Fruit fly (Drosophila melanogaster) whole organism, embryonic: Measurements from ENCODE around the gene mRpL28.
A peak's percentile ranks its signal among the peaks of the same experiment; 100 is the strongest.

Experiments used
- B-H2 ChIP-seq: fragments of 200-800 bp; sonication (Bioruptor generic); optimal IDR thresholded peaks from 2 replicates; lab custom pipeline; 2018; ENCODE audit warnings: missing biosample characterization, mild to moderate bottlenecking, missing genetic modification characterization
- Bgb ChIP-seq: fragments of 200-800 bp; sonication (Bioruptor generic); IDR thresholded peaks from 2 replicates; pipeline ENCODE4 v1.3.6; 2022; ENCODE audit warnings: missing biosample characterization, missing genetic modification characterization; ENCODE audit not compliant: partially characterized antibody
- CG10366 ChIP-seq: fragments of 200-800 bp; sonication (Bioruptor generic); IDR thresholded peaks from 2 replicates; pipeline ENCODE4 v1.3.6; 2022; ENCODE audit warnings: missing biosample characterization, missing genetic modification characterization
- CG10959 ChIP-seq: fragments of 200-800 bp; sonication (Bioruptor generic); IDR thresholded peaks from 2 replicates; pipeline ENCODE4 v1.3.6; 2022; ENCODE audit warnings: missing biosample characterization, missing genetic modification characterization
- CG11504 ChIP-seq: fragments of 200-800 bp; sonication (Bioruptor generic); optimal IDR thresholded peaks from 3 replicates; lab custom pipeline; 2019; ENCODE audit warnings: missing biosample characterization, mild to moderate bottlenecking, missing genetic modification characterization, moderate library complexity
- CG12299 ChIP-seq: fragments of 200-800 bp; sonication (Bioruptor generic); optimal IDR thresholded peaks from 2 replicates; lab custom pipeline; 2018; ENCODE audit warnings: missing biosample characterization, mild to moderate bottlenecking, missing genetic modification characterization
- CG12659 ChIP-seq: fragments of 200-800 bp; sonication (Bioruptor generic); optimal IDR thresholded peaks from 3 replicates; lab custom pipeline; 2017; ENCODE audit warnings: mild to moderate bottlenecking, missing biosample characterization, missing genetic modification reagents, missing genetic modification characterization
- CG14860 ChIP-seq: fragments of 200-800 bp; sonication (Bioruptor generic); IDR thresholded peaks from 3 replicates; pipeline ENCODE4 v1.3.6; 2022; ENCODE audit warnings: missing biosample characterization, missing genetic modification characterization; ENCODE audit not compliant: partially characterized antibody
- CG15696 ChIP-seq: fragments of 200-800 bp; sonication (Bioruptor generic); optimal IDR thresholded peaks from 2 replicates; lab custom pipeline; 2019; ENCODE audit warnings: missing biosample characterization, mild to moderate bottlenecking, missing genetic modification characterization, moderate library complexity
- CG1602 ChIP-seq: fragments of 200-800 bp; sonication (Bioruptor generic); optimal IDR thresholded peaks from 3 replicates; lab custom pipeline; 2016; ENCODE audit warnings: missing biosample characterization, missing genetic modification characterization
- CG1647 ChIP-seq: fragments of 200-800 bp; sonication (Bioruptor generic); optimal IDR thresholded peaks from 3 replicates; lab custom pipeline; 2016; ENCODE audit warnings: missing biosample characterization, missing genetic modification characterization
- CG17612 ChIP-seq: fragments of 200-800 bp; sonication (Bioruptor generic); IDR thresholded peaks from 2 replicates; pipeline ENCODE4 v1.3.6; 2022; ENCODE audit warnings: missing biosample characterization, missing genetic modification characterization
- CG17829 ChIP-seq: fragments of 200-800 bp; optimal IDR thresholded peaks from 2 replicates; lab custom pipeline; 2019; ENCODE audit warnings: missing biosample characterization, mild to moderate bottlenecking, missing genetic modification characterization, moderate library complexity
- CG1792 ChIP-seq: fragments of 200-800 bp; sonication (Bioruptor generic); optimal IDR thresholded peaks from 2 replicates; lab custom pipeline; 2016; ENCODE audit warnings: missing biosample characterization, missing genetic modification characterization
- CG2116 ChIP-seq: fragments of 200-800 bp; sonication (Bioruptor generic); optimal IDR thresholded peaks from 3 replicates; lab custom pipeline; 2018; ENCODE audit warnings: missing biosample characterization, mild to moderate bottlenecking, missing genetic modification characterization
- CG30020 ChIP-seq: fragments of 200-800 bp; optimal IDR thresholded peaks from 2 replicates; lab custom pipeline; 2019; ENCODE audit warnings: missing biosample characterization, mild to moderate bottlenecking, missing genetic modification characterization, moderate library complexity
- CG30403 ChIP-seq: fragments of 200-800 bp; sonication (Bioruptor generic); optimal IDR thresholded peaks from 3 replicates; lab custom pipeline; 2016; ENCODE audit warnings: missing biosample characterization, missing genetic modification characterization
- CG6654 ChIP-seq: fragments of 200-800 bp; sonication (Bioruptor generic); optimal IDR thresholded peaks from 2 replicates; lab custom pipeline; 2017; ENCODE audit warnings: missing biosample characterization, mild to moderate bottlenecking, missing genetic modification characterization
- CG6683 ChIP-seq: fragments of 200-800 bp; sonication (Bioruptor generic); optimal IDR thresholded peaks from 2 replicates; lab custom pipeline; 2017; ENCODE audit warnings: missing biosample characterization, mild to moderate bottlenecking, missing genetic modification characterization, missing genetic modification reagents
- CG6689 ChIP-seq: fragments of 200-800 bp; sonication (Bioruptor generic); IDR thresholded peaks from 2 replicates; pipeline ENCODE4 v1.3.6; 2022; ENCODE audit warnings: missing biosample characterization, missing genetic modification characterization
- CG8281 ChIP-seq: fragments of 200-800 bp; sonication (Bioruptor generic); optimal IDR thresholded peaks from 2 replicates; lab custom pipeline; 2018; ENCODE audit warnings: missing biosample characterization, mild to moderate bottlenecking, missing genetic modification characterization, moderate library complexity
- CG8944 ChIP-seq: fragments of 200-800 bp; sonication (Bioruptor generic); optimal IDR thresholded peaks from 3 replicates; lab custom pipeline; 2016; ENCODE audit warnings: missing biosample characterization, missing genetic modification characterization
- D ChIP-seq, 2 experiments: fragments of 200-800 bp in 1 of 2; fragments of >200 bp in 1 of 2; sonication (Bioruptor generic) in 1 of 2; optimal IDR thresholded peaks; 2 replicates in 1 of 2; 3 replicates in 1 of 2; lab custom pipeline; 2017; ENCODE audit warnings: mild to moderate bottlenecking in 1 of 2, missing biosample characterization in 1 of 2, missing genetic modification characterization in 1 of 2, missing genetic modification reagents in 1 of 2
- Doc2 ChIP-seq: fragments of 200-800 bp; sonication (Bioruptor generic); IDR thresholded peaks from 2 replicates; pipeline ENCODE4 v1.3.6; 2022; ENCODE audit warnings: missing biosample characterization, missing genetic modification characterization
- Hmr ChIP-seq: fragments of 200-800 bp; sonication (Bioruptor generic); optimal IDR thresholded peaks from 3 replicates; lab custom pipeline; 2017; ENCODE audit warnings: mild to moderate bottlenecking, missing biosample characterization, missing genetic modification reagents, missing genetic modification characterization
- NC2β ChIP-seq: fragments of 200-800 bp; sonication (Bioruptor generic); optimal IDR thresholded peaks from 2 replicates; lab custom pipeline; 2016; ENCODE audit warnings: missing biosample characterization, missing genetic modification characterization
- NFAT ChIP-seq: fragments of 200-800 bp; sonication (Bioruptor generic); IDR thresholded peaks from 2 replicates; pipeline ENCODE4 v1.3.6; 2022; ENCODE audit warnings: missing biosample characterization, missing genetic modification characterization
- Poxn ChIP-seq: fragments of 200-800 bp; sonication (Bioruptor generic); IDR thresholded peaks from 2 replicates; pipeline ENCODE4 v1.3.6; 2022; ENCODE audit warnings: missing biosample characterization, missing genetic modification characterization
- Scr ChIP-seq: fragments of 200-800 bp; sonication (Bioruptor generic); IDR thresholded peaks from 2 replicates; pipeline ENCODE4 v1.3.6; 2022; ENCODE audit warnings: missing biosample characterization, missing genetic modification characterization; ENCODE audit not compliant: partially characterized antibody
- Usf ChIP-seq: fragments of 200-800 bp; sonication (Bioruptor generic); optimal IDR thresholded peaks from 2 replicates; lab custom pipeline; 2017; ENCODE audit warnings: missing genotype, missing biosample characterization, missing genetic modification characterization
- abd-A ChIP-seq: fragments of 200-800 bp; sonication (Bioruptor generic); optimal IDR thresholded peaks from 3 replicates; lab custom pipeline; 2019; ENCODE audit warnings: missing biosample characterization, mild to moderate bottlenecking, missing genetic modification characterization, moderate library complexity
- chif ChIP-seq, 2 experiments: fragments of 200-800 bp; sonication (Bioruptor generic); optimal IDR thresholded peaks; 3 replicates each; lab custom pipeline; 2016; ENCODE audit warnings: missing biosample characterization in 2 of 2, missing genetic modification characterization in 2 of 2
- chinmo ChIP-seq: fragments of 200-800 bp; sonication (Bioruptor generic); IDR thresholded peaks from 4 replicates; pipeline ENCODE4 v1.3.6; 2022; ENCODE audit warnings: missing biosample characterization, missing genetic modification characterization; ENCODE audit not compliant: partially characterized antibody
- da ChIP-seq: fragments of 200-800 bp; sonication (Bioruptor generic); optimal IDR thresholded peaks from 2 replicates; lab custom pipeline; 2016; ENCODE audit warnings: missing biosample characterization, missing genetic modification characterization
- dmrt11E ChIP-seq: fragments of 200-800 bp; sonication (Bioruptor generic); optimal IDR thresholded peaks from 3 replicates; lab custom pipeline; 2018; ENCODE audit warnings: missing biosample characterization, mild to moderate bottlenecking, missing genetic modification characterization, moderate library complexity
- grau ChIP-seq: fragments of 200-800 bp; optimal IDR thresholded peaks from 3 replicates; lab custom pipeline; 2019; ENCODE audit warnings: missing biosample characterization, mild to moderate bottlenecking, missing genetic modification characterization, moderate library complexity
- grn ChIP-seq: fragments of 200-800 bp; sonication (Bioruptor generic); optimal IDR thresholded peaks from 3 replicates; lab custom pipeline; 2017; ENCODE audit warnings: missing biosample characterization, missing genetic modification characterization
- ham ChIP-seq: fragments of 200-800 bp; sonication (Bioruptor generic); IDR thresholded peaks from 2 replicates; pipeline ENCODE4 v1.3.6; 2022; ENCODE audit warnings: missing biosample characterization, missing genetic modification characterization
- hkb ChIP-seq, 2 experiments: fragments of 200-800 bp in 1 of 2; fragments of >200 bp in 1 of 2; sonication (Bioruptor generic) in 1 of 2; IDR thresholded peaks in 1 of 2; optimal IDR thresholded peaks in 1 of 2; 2 replicates each; pipeline versions ENCODE4 v1.3.6 to Lab custom; 2017 to 2022; ENCODE audit warnings: missing biosample characterization in 1 of 2, missing genetic modification characterization in 1 of 2
- ind ChIP-seq: fragments of 200-800 bp; sonication (Bioruptor generic); optimal IDR thresholded peaks from 3 replicates; lab custom pipeline; 2016; ENCODE audit warnings: missing biosample characterization, missing genetic modification characterization
- pzg ChIP-seq: fragments of 200-800 bp; sonication (Bioruptor generic); optimal IDR thresholded peaks from 3 replicates; lab custom pipeline; 2018; ENCODE audit warnings: missing biosample characterization, mild to moderate bottlenecking, missing genetic modification characterization, moderate library complexity
- row ChIP-seq: fragments of 200-800 bp; sonication (Bioruptor generic); IDR thresholded peaks from 3 replicates; pipeline ENCODE4 v1.3.6; 2022; ENCODE audit warnings: missing biosample characterization, missing genetic modification characterization
- run ChIP-seq: fragments of 200-800 bp; sonication (Bioruptor generic); optimal IDR thresholded peaks from 3 replicates; lab custom pipeline; 2018; ENCODE audit warnings: missing biosample characterization, mild to moderate bottlenecking, missing genetic modification characterization
- trh ChIP-seq: fragments of 200-800 bp; sonication (Bioruptor generic); optimal IDR thresholded peaks from 2 replicates; lab custom pipeline; 2016; ENCODE audit warnings: missing biosample characterization, missing genetic modification characterization
- vfl ChIP-seq: fragments of 200-800 bp; sonication (Bioruptor generic); optimal IDR thresholded peaks from 2 replicates; lab custom pipeline; 2016; ENCODE audit warnings: missing biosample characterization, missing genetic modification characterization
- zen ChIP-seq: fragments of 200-800 bp; sonication (Bioruptor generic); optimal IDR thresholded peaks from 3 replicates; lab custom pipeline; 2018; ENCODE audit warnings: missing biosample characterization, mild to moderate bottlenecking, missing genetic modification characterization, moderate library complexity
- zen2 ChIP-seq: fragments of 200-800 bp; sonication (Bioruptor generic); IDR thresholded peaks from 3 replicates; pipeline ENCODE4 v1.3.6; 2022; ENCODE audit warnings: missing biosample characterization, missing genetic modification characterization; ENCODE audit not compliant: partially characterized antibody

mRpL28 gene

DNA sequence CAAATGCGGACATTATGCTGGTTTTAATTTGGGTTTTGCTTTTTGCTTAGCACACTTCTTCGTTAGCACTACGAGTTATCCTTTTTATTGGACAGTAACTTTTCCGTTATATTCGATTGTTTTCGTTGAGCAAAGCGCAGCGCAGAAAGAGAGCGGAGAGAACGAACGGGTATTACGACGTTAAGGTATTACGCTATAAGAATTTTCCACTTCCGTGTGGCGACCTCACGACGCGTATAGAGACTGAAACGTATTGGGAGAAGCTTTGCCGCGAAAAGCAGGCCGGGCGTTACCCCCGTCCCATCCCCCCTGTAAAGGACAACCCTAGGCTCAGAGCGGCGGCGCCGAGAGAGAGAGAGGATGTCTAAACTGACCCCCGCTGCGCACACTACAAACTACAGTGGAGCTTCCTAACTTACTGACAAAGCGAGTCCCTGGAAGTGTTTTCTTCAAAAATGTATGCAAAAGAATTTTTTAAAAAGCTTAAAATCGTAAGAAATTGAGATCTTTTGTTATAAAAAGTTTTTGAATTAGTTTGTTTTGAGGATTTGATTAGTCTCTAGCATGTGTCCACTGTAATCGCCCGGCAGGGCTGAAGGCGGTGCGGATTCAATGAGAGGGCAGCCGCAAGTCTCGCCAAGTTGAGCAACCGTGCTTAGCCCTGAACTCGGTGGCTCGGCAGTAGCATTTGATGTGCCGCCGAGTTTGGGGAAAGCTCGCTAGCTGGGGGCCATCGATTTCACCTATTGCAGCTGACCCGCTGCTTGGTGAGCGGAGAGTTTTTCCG lies 31.1 kb downstream of the mRpL28 start (continued):
- TF ChIP-seq NC2β (peak; percentile 90), CG30020 (tag; lab: Kevin White, UChicago) (peak; percentile 61), CG10959 (peak; percentile 87), CG17612 (GFP tag; lab: Robert Waterston, UW) (peak; percentile 93), CG15696 (tag; lab: Kevin White, UChicago) (peak; percentile 80), Hmr (GFP tag; lab: Kevin White, UChicago) (peak; percentile 98), CG8281 (tag; lab: Kevin White, UChicago) (peak; percentile 84), CG8944 (peak; percentile 94), CG17829 (tag; lab: Kevin White, UChicago) (peak; percentile 91), Scr (GFP tag; lab: Robert Waterston, UW) (no peak), CG30403 (GFP tag; lab: Kevin White, UChicago) (peak; percentile 95), CG2116 (GFP tag; lab: Kevin White, UChicago) (peak; percentile 57), CG12299 (tag; lab: Kevin White, UChicago) (peak; percentile 95), CG6689 (GFP tag; lab: Robert Waterston, UW) (peak; percentile 95), Bgb (no peak), pzg (GFP tag; lab: Kevin White, UChicago) (peak; percentile 28), da (GFP tag; lab: Kevin White, UChicago) (peak; percentile 78), CG11504 (peak; percentile 93), B-H2 (GFP tag; lab: Kevin White, UChicago) (peak; percentile 97), CG6683 (GFP tag; lab: Kevin White, UChicago) (peak; percentile 93), grau (tag; lab: Kevin White, UChicago) (peak; percentile 99), CG12659 (GFP tag; lab: Kevin White, UChicago) (peak; percentile 96), CG6654 (GFP tag; lab: Kevin White, UChicago) (peak; percentile 76), D (optimal IDR thresholded peaks at IDR 0.05; lab: Kevin White, UChicago) (no peak), D (GFP tag; optimal IDR thresholded peaks at IDR 0.05; lab: Kevin White, UChicago) (peak; percentile 87), Doc2 (peak; percentile 81), row (GFP tag; lab: Robert Waterston, UW) (peak; percentile 98), dmrt11E (peak; percentile 82), zen (tag; lab: Kevin White, UChicago) (peak; percentile 88), chinmo (GFP tag; lab: Robert Waterston, UW) (no peak), CG1792 (GFP tag; lab: Kevin White, UChicago) (peak; percentile 94), NFAT (peak; percentile 92), hkb (optimal IDR thresholded peaks at IDR 0.05; lab: Kevin White, UChicago) (no peak), hkb (GFP tag; IDR thresholded peaks at IDR 0.05; lab: Robert Waterston, UW) (peak; percentile 97), trh (peak; percentile 67), CG10366 (GFP tag; lab: Robert Waterston, UW) (peak; percentile 95), CG1602 (peak; percentile 89), zen2 (GFP tag; lab: Robert Waterston, UW) (no peak), ham (GFP tag; lab: Robert Waterston, UW) (peak; percentile 75; the same call in 1 of the 2 replicates), CG1647 (peak; percentile 92), vfl (GFP tag; lab: Kevin White, UChicago) (peak; percentile 94), CG14860 (no peak), run (peak; percentile 84), chif (GFP tag; optimal IDR thresholded peaks at IDR 0.05; lab: Kevin White, UChicago) (peak; percentile 93 to 94), grn (GFP tag; lab: Kevin White, UChicago) (peak; percentile 60), Poxn (GFP tag; lab: Robert Waterston, UW) (peak; percentile 85), Usf (GFP tag; lab: Kevin White, UChicago) (peak; percentile 74), abd-A (peak; percentile 77), ind (GFP tag; lab: Kevin White, UChicago) (peak; percentile 96)
